Fruit fly (Drosophila melanogaster) whole organism, embryonic: ENCODE data around the gene Rh5.

Experiments
- Ada2b ChIP-seq: fragments of 200-800 bp; sonication (Bioruptor generic); IDR thresholded peaks from 2 replicates; pipeline ENCODE4 v1.3.6; 2022; ENCODE audit warnings: missing biosample characterization, missing genetic modification characterization
- Antp ChIP-seq: fragments of 200-800 bp; sonication (Bioruptor generic); optimal IDR thresholded peaks from 3 replicates; lab custom pipeline; 2016; ENCODE audit warnings: missing biosample characterization, missing genetic modification characterization
- Atf-2 ChIP-seq: fragments of 200-800 bp; sonication (Bioruptor generic); optimal IDR thresholded peaks from 2 replicates; lab custom pipeline; 2016; ENCODE audit warnings: missing biosample characterization, missing genetic modification characterization
- B-H1 ChIP-seq: fragments of 200-800 bp; sonication (Bioruptor generic); IDR thresholded peaks from 3 replicates; pipeline ENCODE4 v1.3.6; 2022; ENCODE audit warnings: missing biosample characterization, missing genetic modification characterization
- CG11093 ChIP-seq: fragments of 200-800 bp; sonication (Bioruptor generic); IDR thresholded peaks from 3 replicates; pipeline ENCODE4 v1.3.6; 2022; ENCODE audit warnings: missing biosample characterization, missing genetic modification characterization
- CG12236 ChIP-seq: fragments of 200-800 bp; sonication (Bioruptor generic); optimal IDR thresholded peaks from 2 replicates; lab custom pipeline; 2016; ENCODE audit warnings: missing biosample characterization, missing genetic modification characterization
- CG12659 ChIP-seq: fragments of 200-800 bp; sonication (Bioruptor generic); optimal IDR thresholded peaks from 3 replicates; lab custom pipeline; 2017; ENCODE audit warnings: mild to moderate bottlenecking, missing biosample characterization, missing genetic modification reagents, missing genetic modification characterization
- CG13287 ChIP-seq: fragments of 200-800 bp; sonication (Bioruptor generic); IDR thresholded peaks from 2 replicates; pipeline ENCODE4 v1.3.6; 2022; ENCODE audit warnings: missing biosample characterization, missing genetic modification characterization; ENCODE audit not compliant: partially characterized antibody
- CG15514 ChIP-seq: fragments of 200-800 bp; sonication (Bioruptor generic); optimal IDR thresholded peaks from 3 replicates; lab custom pipeline; 2017; ENCODE audit warnings: missing biosample characterization, missing genetic modification characterization, mild to moderate bottlenecking, moderate library complexity, missing genetic modification reagents
- CG17568 ChIP-seq: fragments of 200-800 bp; sonication (Bioruptor generic); optimal IDR thresholded peaks from 2 replicates; lab custom pipeline; 2018; ENCODE audit warnings: missing biosample characterization, mild to moderate bottlenecking, missing genetic modification characterization, moderate library complexity
- CG4617 ChIP-seq: fragments of 200-800 bp; sonication (Bioruptor generic); optimal IDR thresholded peaks from 3 replicates; lab custom pipeline; 2016; ENCODE audit warnings: missing biosample characterization, missing genetic modification characterization, borderline replicate concordance
- CG6654 ChIP-seq: fragments of 200-800 bp; sonication (Bioruptor generic); optimal IDR thresholded peaks from 2 replicates; lab custom pipeline; 2017; ENCODE audit warnings: missing biosample characterization, mild to moderate bottlenecking, missing genetic modification characterization
- CG6689 ChIP-seq: fragments of 200-800 bp; sonication (Bioruptor generic); IDR thresholded peaks from 2 replicates; pipeline ENCODE4 v1.3.6; 2022; ENCODE audit warnings: missing biosample characterization, missing genetic modification characterization
- CG6791 ChIP-seq: fragments of 200-800 bp; sonication (Bioruptor generic); IDR thresholded peaks from 3 replicates; pipeline ENCODE4 v1.3.6; 2022; ENCODE audit warnings: missing biosample characterization, missing genetic modification characterization; ENCODE audit not compliant: partially characterized antibody
- CG7963 ChIP-seq: fragments of 200-800 bp; sonication (Bioruptor generic); IDR thresholded peaks from 3 replicates; pipeline ENCODE4 v1.3.6; 2022; ENCODE audit warnings: missing biosample characterization, missing genetic modification characterization; ENCODE audit not compliant: partially characterized antibody
- Dad ChIP-seq: fragments of 200-800 bp; sonication (Bioruptor generic); optimal IDR thresholded peaks from 3 replicates; lab custom pipeline; 2016; ENCODE audit warnings: missing biosample characterization, missing genetic modification characterization
- Dll ChIP-seq: fragments of 200-800 bp; sonication (Bioruptor generic); IDR thresholded peaks from 4 replicates; pipeline ENCODE4 v1.3.6; 2022; ENCODE audit warnings: missing biosample characterization, missing genetic modification characterization; ENCODE audit not compliant: partially characterized antibody
- Dp ChIP-seq: fragments of 200-800 bp; sonication (Bioruptor generic); optimal IDR thresholded peaks from 2 replicates; lab custom pipeline; 2018; ENCODE audit warnings: missing biosample characterization, mild to moderate bottlenecking, missing genetic modification characterization, moderate library complexity
- E2f2 ChIP-seq: fragments of 200-800 bp; sonication (Bioruptor generic); IDR thresholded peaks from 2 replicates; pipeline ENCODE4 v1.3.6; 2022; ENCODE audit warnings: missing biosample characterization, missing genetic modification characterization
- HHEX ChIP-seq: fragments of 200-800 bp; sonication (Bioruptor generic); optimal IDR thresholded peaks from 3 replicates; lab custom pipeline; 2017; ENCODE audit warnings: missing biosample characterization, mild to moderate bottlenecking, missing genetic modification characterization, missing genetic modification reagents
- Mad ChIP-seq: fragments of 200-800 bp; sonication (Bioruptor generic); optimal IDR thresholded peaks from 2 replicates; lab custom pipeline; 2016; ENCODE audit warnings: missing biosample characterization, missing genetic modification characterization
- NFAT ChIP-seq: fragments of 200-800 bp; sonication (Bioruptor generic); IDR thresholded peaks from 2 replicates; pipeline ENCODE4 v1.3.6; 2022; ENCODE audit warnings: missing biosample characterization, missing genetic modification characterization
- Poxn ChIP-seq: fragments of 200-800 bp; sonication (Bioruptor generic); IDR thresholded peaks from 2 replicates; pipeline ENCODE4 v1.3.6; 2022; ENCODE audit warnings: missing biosample characterization, missing genetic modification characterization
- Sry-δ ChIP-seq: fragments of 200-800 bp; sonication (Bioruptor generic); optimal IDR thresholded peaks from 2 replicates; lab custom pipeline; 2016; ENCODE audit warnings: missing biosample characterization, missing genetic modification characterization
- Taf1 ChIP-seq: fragments of 200-800 bp; sonication (Bioruptor generic); IDR thresholded peaks from 2 replicates; pipeline ENCODE4 v1.3.6; 2022; ENCODE audit warnings: missing biosample characterization, missing genetic modification characterization
- ato ChIP-seq: fragments of 200-800 bp; sonication (Bioruptor generic); IDR thresholded peaks from 2 replicates; pipeline ENCODE4 v1.3.6; 2022; ENCODE audit warnings: missing biosample characterization, missing genetic modification characterization; ENCODE audit not compliant: partially characterized antibody
- bsh ChIP-seq, 2 experiments: fragments of 200-800 bp; sonication (Bioruptor generic); optimal IDR thresholded peaks; 2 replicates each; lab custom pipeline; 2017 to 2018; ENCODE audit warnings: mild to moderate bottlenecking in 2 of 2, missing biosample characterization in 2 of 2, missing genetic modification characterization in 2 of 2, moderate library complexity in 1 of 2
- cato ChIP-seq: fragments of 200-800 bp; sonication (Bioruptor generic); optimal IDR thresholded peaks from 2 replicates; lab custom pipeline; 2016; ENCODE audit warnings: missing biosample characterization, missing genetic modification characterization, borderline replicate concordance
- chinmo ChIP-seq: fragments of 200-800 bp; sonication (Bioruptor generic); IDR thresholded peaks from 4 replicates; pipeline ENCODE4 v1.3.6; 2022; ENCODE audit warnings: missing biosample characterization, missing genetic modification characterization; ENCODE audit not compliant: partially characterized antibody
- chn ChIP-seq: fragments of 200-800 bp; sonication (Bioruptor generic); optimal IDR thresholded peaks from 2 replicates; lab custom pipeline; 2016; ENCODE audit warnings: missing biosample characterization, missing genetic modification characterization
- dan ChIP-seq: fragments of 200-800 bp; sonication (Bioruptor generic); IDR thresholded peaks from 2 replicates; pipeline ENCODE4 v1.3.6; 2022; ENCODE audit warnings: missing biosample characterization, missing genetic modification characterization
- en ChIP-seq: fragments of 200-800 bp; sonication (Bioruptor generic); optimal IDR thresholded peaks from 2 replicates; lab custom pipeline; 2016; ENCODE audit warnings: missing biosample characterization, missing genetic modification characterization
- eve ChIP-seq, 2 experiments: fragments of >200 bp; optimal IDR thresholded peaks; 2 replicates each; lab custom pipeline; 2017; ENCODE audit warnings: missing biosample characterization in 2 of 2, missing genetic modification characterization in 2 of 2
- fru ChIP-seq: fragments of >200 bp; optimal IDR thresholded peaks from 2 replicates; lab custom pipeline; 2017
- ham ChIP-seq: fragments of 200-800 bp; sonication (Bioruptor generic); IDR thresholded peaks from 2 replicates; pipeline ENCODE4 v1.3.6; 2022; ENCODE audit warnings: missing biosample characterization, missing genetic modification characterization
- hbn ChIP-seq: fragments of 200-800 bp; sonication (Bioruptor generic); IDR thresholded peaks from 2 replicates; pipeline ENCODE4 v1.3.6; 2022; ENCODE audit warnings: missing biosample characterization, missing genetic modification characterization; ENCODE audit not compliant: partially characterized antibody
- hth ChIP-seq: fragments of >200 bp; optimal IDR thresholded peaks from 2 replicates; lab custom pipeline; 2017; ENCODE audit warnings: inconsistent platforms
- jumu ChIP-seq: fragments of 200-800 bp; sonication (Bioruptor generic); optimal IDR thresholded peaks from 3 replicates; lab custom pipeline; 2016; ENCODE audit warnings: missing biosample characterization, missing genetic modification characterization
- nerfin-2 ChIP-seq: fragments of 200-800 bp; sonication (Bioruptor generic); IDR thresholded peaks from 2 replicates; pipeline ENCODE4 v1.3.6; 2022; ENCODE audit warnings: missing biosample characterization, missing genetic modification characterization; ENCODE audit not compliant: partially characterized antibody
- oc ChIP-seq: fragments of 200-800 bp; sonication (Bioruptor generic); optimal IDR thresholded peaks from 2 replicates; lab custom pipeline; 2018; ENCODE audit warnings: missing biosample characterization, mild to moderate bottlenecking, missing genetic modification characterization, moderate library complexity
- otp ChIP-seq: fragments of 200-800 bp; sonication (Bioruptor generic); IDR thresholded peaks from 3 replicates; pipeline ENCODE4, ENCODE4 v1.3.6; 2022; ENCODE audit warnings: missing biosample characterization, missing genetic modification characterization
- pan ChIP-seq, 4 experiments: fragments of >200 bp in 3 of 4; fragments of 200-800 bp in 1 of 4; sonication (Bioruptor generic) in 1 of 4; optimal IDR thresholded peaks in 3 of 4; IDR thresholded peaks in 1 of 4; 2 replicates each; pipeline versions ENCODE4 v1.3.6 to Lab custom; 2017 to 2022; ENCODE audit warnings: missing biosample characterization in 2 of 4, missing genetic modification characterization in 2 of 4, mixed read lengths in 1 of 4
- pzg ChIP-seq: fragments of 200-800 bp; sonication (Bioruptor generic); optimal IDR thresholded peaks from 3 replicates; lab custom pipeline; 2018; ENCODE audit warnings: missing biosample characterization, mild to moderate bottlenecking, missing genetic modification characterization, moderate library complexity
- salm ChIP-seq: fragments of 200-800 bp; sonication (Bioruptor generic); optimal IDR thresholded peaks from 2 replicates; lab custom pipeline; 2018; ENCODE audit warnings: missing biosample characterization, mild to moderate bottlenecking, missing genetic modification characterization
- sens ChIP-seq: fragments of 200-800 bp; sonication (Bioruptor generic); peaks from one replicate; lab custom pipeline; 2016; ENCODE audit warnings: missing biosample characterization, missing genetic modification characterization
- sna ChIP-seq: fragments of 200-800 bp; sonication (Bioruptor generic); IDR thresholded peaks from 2 replicates; pipeline ENCODE4 v1.3.6; 2022; ENCODE audit warnings: missing biosample characterization, missing genetic modification characterization; ENCODE audit not compliant: partially characterized antibody
- tap ChIP-seq: fragments of 200-800 bp; optimal IDR thresholded peaks from 3 replicates; lab custom pipeline; 2019; ENCODE audit warnings: missing biosample characterization, mild to moderate bottlenecking, missing genetic modification characterization, moderate library complexity
- unc-4 ChIP-seq: fragments of 200-800 bp; sonication (Bioruptor generic); IDR thresholded peaks from 2 replicates; pipeline ENCODE4 v1.3.6; 2022; ENCODE audit warnings: missing biosample characterization, missing genetic modification characterization; ENCODE audit not compliant: partially characterized antibody

Rh5 gene

DNA sequence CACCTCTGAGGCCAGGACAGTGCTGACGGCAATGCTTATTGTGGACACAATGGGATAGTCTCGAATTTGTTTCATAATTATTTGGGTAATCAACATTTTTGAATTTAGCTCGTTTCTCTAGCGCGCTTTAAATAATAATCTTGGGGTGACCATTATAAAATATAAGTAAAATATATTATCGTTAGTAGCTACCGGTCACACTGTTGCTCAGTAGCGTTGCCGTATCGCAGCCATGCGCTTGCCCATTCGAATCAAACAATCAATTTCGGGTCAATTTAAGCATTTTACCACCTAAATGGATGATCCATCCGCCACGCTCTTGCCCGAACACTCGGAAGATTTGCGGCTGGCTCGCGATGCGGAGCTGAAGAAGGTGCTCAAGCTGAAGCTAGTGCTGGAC lies 18.2 kb upstream of the Rh5 start, which contains the start of the genes zuc and dgt2 (continued):
- TF ChIP-seq Dp (GFP tag; lab: Kevin White, UChicago) (peak; percentile 83), CG6791 (GFP tag; lab: Robert Waterston, UW) (peak; percentile 52; the same call in 1 of the 3 replicates), CG12236 (no peak), ham (GFP tag; lab: Robert Waterston, UW) (no peak), HHEX (GFP tag; lab: Kevin White, UChicago) (no peak), otp (GFP tag; lab: Robert Waterston, UW) (no peak), Taf1 (no peak), cato (GFP tag; lab: Kevin White, UChicago) (no peak), Mad (GFP tag; lab: Kevin White, UChicago) (no peak), NFAT (no peak), Dad (GFP tag; lab: Kevin White, UChicago) (no peak), CG15514 (GFP tag; lab: Kevin White, UChicago) (peak; percentile 44), tap (tag; lab: Kevin White, UChicago) (no peak), nerfin-2 (GFP tag; lab: Robert Waterston, UW) (no peak), chn (GFP tag; lab: Kevin White, UChicago) (no peak), Sry-δ (GFP tag; lab: Kevin White, UChicago) (no peak)

DNA sequence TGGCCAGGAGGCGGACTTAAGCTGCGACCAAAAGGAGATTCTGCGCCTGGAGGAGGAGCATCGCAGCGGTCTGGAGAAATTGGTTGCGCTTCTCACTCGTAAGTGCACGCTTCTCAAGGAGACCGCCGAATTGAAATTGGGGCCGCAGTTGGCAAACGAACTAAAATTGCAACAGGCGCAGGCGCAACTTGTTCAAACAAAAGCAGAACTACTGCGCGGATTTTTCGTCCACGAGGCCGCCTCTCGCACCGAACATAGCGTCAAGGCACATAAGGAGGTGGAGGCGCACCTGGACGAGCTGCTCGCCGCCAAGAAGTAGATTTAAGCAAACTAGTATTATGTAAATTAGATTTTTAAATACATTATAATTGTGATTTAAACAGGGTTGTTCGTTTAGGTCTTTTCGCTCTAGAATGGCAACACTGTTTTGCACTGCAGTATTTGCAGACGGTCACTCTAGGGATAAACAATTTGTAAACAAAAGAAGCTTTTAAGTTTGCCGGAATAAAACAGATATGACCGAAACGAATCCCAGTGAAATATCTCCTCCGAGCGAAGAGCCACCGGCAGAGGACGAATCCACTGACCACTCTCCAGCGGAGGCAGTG lies 17.4 kb upstream of the Rh5 start, which contains the start of gene escl:
Gene escl (plus strand): TSS at position 470 of the 608 bp plus-strand sequence.
- TF ChIP-seq bsh (GFP tag; optimal IDR thresholded peaks at IDR 0.05; lab: Kevin White, UChicago) (no peak), sna (GFP tag; lab: Robert Waterston, UW) (no peak), jumu (GFP tag; lab: Kevin White, UChicago) (no peak), B-H1 (GFP tag; lab: Robert Waterston, UW) (no peak), CG13287 (peak; percentile 50), CG7963 (GFP tag; lab: Robert Waterston, UW) (no peak), NFAT (0 out of 2 replicates have a peak, but pooled peaks have one; percentile 9), Atf-2 (no peak), hth (lab: Kevin White, UChicago) (no peak), CG6689 (GFP tag; lab: Robert Waterston, UW) (peak; percentile 14; the same call in 1 of the 2 replicates), dan (GFP tag; lab: Robert Waterston, UW) (no peak), Antp (GFP tag; lab: Kevin White, UChicago) (no peak), ato (GFP tag; lab: Robert Waterston, UW) (no peak), E2f2 (GFP tag; lab: Robert Waterston, UW) (peak; percentile 75), Poxn (GFP tag; lab: Robert Waterston, UW) (no peak), salm (no peak), CG17568 (GFP tag; lab: Kevin White, UChicago) (no peak), oc (tag; lab: Kevin White, UChicago) (no peak), unc-4 (GFP tag; lab: Robert Waterston, UW) (0 out of 2 replicates have a peak, but pooled peaks have one; percentile 24), chinmo (GFP tag; lab: Robert Waterston, UW) (peak; percentile 50; the same call in 1 of the 4 replicates), en (no peak), Taf1 (no peak), CG12659 (GFP tag; lab: Kevin White, UChicago) (peak; percentile 18), fru (no peak), pzg (peak; percentile 57), CG4617 (no peak), eve (GFP tag; optimal IDR thresholded peaks at IDR 0.05; lab: Kevin White, UChicago) (no peak), pan (optimal IDR thresholded peaks at IDR 0.05; lab: Kevin White, UChicago) (no peak), pan (GFP tag; optimal IDR thresholded peaks at IDR 0.05 in 1 of 2, IDR thresholded peaks at IDR 0.05 in 1 of 2) (no peak), hbn (no peak), Ada2b (GFP tag; lab: Robert Waterston, UW) (no peak), CG6654 (GFP tag; lab: Kevin White, UChicago) (no peak), CG11093 (GFP tag; lab: Robert Waterston, UW) (no peak), Dll (GFP tag; lab: Robert Waterston, UW) (no peak), sens (GFP tag; lab: Kevin White, UChicago) (peak; percentile 51)
